Worm (Caenorhabditis elegans) whole organism, mixed stage, embryonic: Measurements from ENCODE around the gene eol-1.
A peak's percentile ranks its signal among the peaks of the same experiment; 100 is the strongest.

Source experiments
- M03D4.4 ChIP-seq: sonication (generic microtip); optimal IDR thresholded peaks from 2 replicates; lab custom pipeline; 2017; ENCODE audit warnings: mild to moderate bottlenecking, missing genetic modification characterization, missing compliant biosample characterization
- bed-3 ChIP-seq: fragments of 200-800 bp; sonication (Bioruptor generic); optimal IDR thresholded peaks from 3 replicates; lab custom pipeline; 2018; ENCODE audit warnings: mild to moderate bottlenecking, missing genetic modification characterization, moderate library complexity, missing compliant biosample characterization
- blmp-1 ChIP-seq: fragments of 150-350 bp; optimal IDR thresholded peaks from 2 replicates; lab custom pipeline; 2014; ENCODE audit warnings: missing biosample characterization, missing genetic modification characterization
- ceh-39 ChIP-seq: fragments of 150-350 bp; optimal IDR thresholded peaks from 2 replicates; lab custom pipeline; 2014; ENCODE audit warnings: missing biosample characterization, missing genetic modification characterization
- ceh-43 ChIP-seq: fragments of 200-800 bp; sonication (Bioruptor generic); optimal IDR thresholded peaks from 2 replicates; lab custom pipeline; 2018; ENCODE audit warnings: mild to moderate bottlenecking, missing genetic modification characterization, moderate library complexity, missing compliant biosample characterization
- ceh-83 ChIP-seq: fragments of 200-800 bp; sonication (Bioruptor generic); optimal IDR thresholded peaks from 2 replicates; lab custom pipeline; 2018; ENCODE audit warnings: mild to moderate bottlenecking, missing genetic modification characterization, missing compliant biosample characterization
- ces-1 ChIP-seq: fragments of 150-350 bp; optimal IDR thresholded peaks from 2 replicates; lab custom pipeline; 2014; ENCODE audit warnings: missing biosample characterization, missing genetic modification reagents, missing genetic modification characterization
- drap-1 ChIP-seq: fragments of 200-800 bp; sonication (Bioruptor generic); optimal IDR thresholded peaks from 3 replicates; lab custom pipeline; 2018; ENCODE audit warnings: mild to moderate bottlenecking, missing genetic modification characterization, missing compliant biosample characterization
- elt-1 ChIP-seq: sonication (generic microtip); optimal IDR thresholded peaks from 2 replicates; lab custom pipeline; 2017; ENCODE audit warnings: missing genetic modification characterization, mild to moderate bottlenecking, missing compliant biosample characterization, antibody characterized with exemption, moderate library complexity, borderline replicate concordance; ENCODE audit not compliant: insufficient read depth
- elt-3 ChIP-seq: fragments of 150-350 bp; optimal IDR thresholded peaks from 2 replicates; lab custom pipeline; 2014; ENCODE audit warnings: missing biosample characterization, missing genetic modification characterization
- flh-1 ChIP-seq: fragments of 200-800 bp; sonication (Bioruptor generic); optimal IDR thresholded peaks from 2 replicates; lab custom pipeline; 2018; ENCODE audit warnings: mild to moderate bottlenecking, missing genetic modification characterization, moderate library complexity, missing compliant biosample characterization
- ham-2 ChIP-seq: fragments of 200-800 bp; sonication (Bioruptor generic); optimal IDR thresholded peaks from 2 replicates; lab custom pipeline; 2018; ENCODE audit warnings: mild to moderate bottlenecking, missing genetic modification characterization, missing compliant biosample characterization
- hlh-1 ChIP-seq: fragments of 150-350 bp; optimal IDR thresholded peaks from 2 replicates; lab custom pipeline; 2014; ENCODE audit warnings: missing biosample characterization, missing genetic modification reagents, missing genetic modification characterization
- lin-13 ChIP-seq: fragments of 150-350 bp; optimal IDR thresholded peaks from 2 replicates; lab custom pipeline; 2014; ENCODE audit warnings: missing biosample characterization, missing genetic modification characterization
- lin-32 ChIP-seq: fragments of 200-800 bp; sonication (Bioruptor generic); optimal IDR thresholded peaks from 2 replicates; lab custom pipeline; 2018; ENCODE audit warnings: mild to moderate bottlenecking, missing genetic modification characterization, missing compliant biosample characterization
- lsy-2 ChIP-seq: fragments of 150-350 bp; optimal IDR thresholded peaks from 2 replicates; lab custom pipeline; 2014; ENCODE audit warnings: missing biosample characterization, missing genetic modification characterization
- mab-5 ChIP-seq: fragments of 150-350 bp; optimal IDR thresholded peaks from 2 replicates; lab custom pipeline; 2014; ENCODE audit warnings: missing biosample characterization, missing genetic modification characterization
- mep-1 ChIP-seq: fragments of 150-350 bp; optimal IDR thresholded peaks from 2 replicates; lab custom pipeline; 2017; ENCODE audit warnings: missing biosample characterization, missing genetic modification reagents, missing genetic modification characterization, inconsistent platforms
- mls-2 ChIP-seq: sonication (generic microtip); optimal IDR thresholded peaks from 2 replicates; lab custom pipeline; 2016; ENCODE audit warnings: mild to moderate bottlenecking, missing genetic modification characterization, moderate library complexity, missing compliant biosample characterization
- nhr-12 ChIP-seq: fragments of 150-350 bp; optimal IDR thresholded peaks from 2 replicates; lab custom pipeline; 2014; ENCODE audit warnings: missing biosample characterization, missing genetic modification characterization
- nhr-2 ChIP-seq: fragments of 150-350 bp; optimal IDR thresholded peaks from 2 replicates; lab custom pipeline; 2014; ENCODE audit warnings: missing biosample characterization, missing genetic modification characterization
- nhr-237 ChIP-seq: fragments of 150-350 bp; optimal IDR thresholded peaks from 2 replicates; lab custom pipeline; 2014; ENCODE audit warnings: missing biosample characterization, missing genetic modification characterization
- nhr-28 ChIP-seq: fragments of 150-350 bp; optimal IDR thresholded peaks from 2 replicates; lab custom pipeline; 2014; ENCODE audit warnings: missing biosample characterization, missing genetic modification characterization
- nhr-76 ChIP-seq: sonication (generic microtip); optimal IDR thresholded peaks from 2 replicates; lab custom pipeline; 2017; ENCODE audit warnings: missing biosample characterization, missing genetic modification characterization
- pha-4 ChIP-seq: fragments of 150-350 bp; optimal IDR thresholded peaks from 2 replicates; lab custom pipeline; 2018; ENCODE audit warnings: missing biosample characterization, missing genetic modification reagents, missing genetic modification characterization
- sem-2 ChIP-seq: fragments of 200-800 bp; sonication (Bioruptor generic); optimal IDR thresholded peaks from 2 replicates; lab custom pipeline; 2018; ENCODE audit warnings: mild to moderate bottlenecking, missing genetic modification characterization, missing compliant biosample characterization
- snpc-4 ChIP-seq: fragments of 150-350 bp; optimal IDR thresholded peaks from 2 replicates; lab custom pipeline; 2014; ENCODE audit warnings: missing biosample characterization, missing genetic modification characterization
- sptf-1 ChIP-seq: sonication (generic microtip); optimal IDR thresholded peaks from 2 replicates; lab custom pipeline; 2017; ENCODE audit warnings: mild to moderate bottlenecking, missing genetic modification characterization, moderate library complexity, missing compliant biosample characterization
- tbx-8 ChIP-seq: fragments of 200-800 bp; sonication (Bioruptor generic); optimal IDR thresholded peaks from 2 replicates; lab custom pipeline; 2018; ENCODE audit warnings: mild to moderate bottlenecking, missing genetic modification characterization, moderate library complexity, missing compliant biosample characterization
- unc-120 ChIP-seq: sonication (generic microtip); optimal IDR thresholded peaks from 2 replicates; lab custom pipeline; 2017; ENCODE audit warnings: missing genetic modification characterization, missing compliant biosample characterization; ENCODE audit not compliant: poor library complexity, severe bottlenecking
- unc-62 ChIP-seq: fragments of 150-350 bp; optimal IDR thresholded peaks from 2 replicates; lab custom pipeline; 2014; ENCODE audit warnings: missing biosample characterization, missing genetic modification reagents, missing genetic modification characterization

Gene eol-1

ce11 chrV:14013638-14014037, 32.9 kb upstream of the eol-1 start:
- no peak for TF ChIP-seq unc-62 (GFP tag; lab: Kevin White, UChicago)
- TF ChIP-seq M03D4.4 (tag; lab: Kevin White, UChicago), result no peak
- TF ChIP-seq mls-2, result no peak

DNA sequence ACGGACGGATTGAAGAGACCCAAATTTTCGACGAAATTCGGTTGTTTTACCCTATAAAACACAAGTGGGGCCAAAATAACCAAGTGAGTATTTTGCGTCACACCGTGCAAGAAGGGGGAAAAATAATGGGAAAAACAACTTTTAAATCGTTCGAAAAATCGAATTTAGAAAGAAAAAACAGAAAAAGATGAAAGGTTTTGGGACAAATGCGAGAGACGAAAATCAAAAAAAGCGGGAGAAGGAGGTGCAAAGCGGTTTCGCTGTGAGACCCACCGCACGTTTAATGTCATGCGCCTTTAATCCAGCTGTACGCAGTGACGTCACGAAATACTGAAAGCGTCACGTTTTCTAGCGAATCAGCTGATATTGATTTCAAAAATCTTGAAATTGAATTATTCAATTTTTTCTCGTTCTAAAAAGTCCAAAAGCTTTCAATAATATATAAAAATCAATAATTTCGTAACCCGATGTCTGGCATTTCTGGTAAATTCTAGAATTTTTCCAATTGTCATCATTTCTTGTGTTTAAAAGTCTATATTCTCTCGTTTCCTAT, 31.4 kb upstream of the eol-1 start, which contains the start of the genes ddx-17 and aip-1:
Gene ddx-17 (minus strand): TSS at position 51 of the 553 bp plus-strand sequence.
Gene aip-1 (plus strand): TSS at position 332 of the 553 bp plus-strand sequence.
- no peak for TF ChIP-seq sptf-1 (tag; lab: Kevin White, UChicago)
- TF ChIP-seq ceh-39 (tag; lab: Kevin White, UChicago), result peak; percentile 40
- TF ChIP-seq hlh-1 (tag; lab: Kevin White, UChicago), result no peak
- no peak for TF ChIP-seq elt-1
- peak; percentile 53 for TF ChIP-seq ces-1 (GFP tag; lab: Kevin White, UChicago)
- no peak for TF ChIP-seq nhr-12 (tag; lab: Kevin White, UChicago)
- TF ChIP-seq mep-1 (tag; lab: Kevin White, UChicago), result peak; percentile 70
- TF ChIP-seq bed-3 (GFP tag; lab: Kevin White, UChicago), result no peak
- peak; percentile 24 for TF ChIP-seq pha-4 (tag; lab: Kevin White, UChicago)
- no peak for TF ChIP-seq ceh-83 (GFP tag; lab: Kevin White, UChicago)
- TF ChIP-seq elt-3, result no peak
- TF ChIP-seq lin-32 (GFP tag; lab: Kevin White, UChicago), result no peak
- TF ChIP-seq nhr-237 (tag; lab: Kevin White, UChicago), result peak; percentile 42
- no peak for TF ChIP-seq mab-5 (tag; lab: Kevin White, UChicago)
- no peak for TF ChIP-seq nhr-28
- no peak for TF ChIP-seq blmp-1
- peak; percentile 59 for TF ChIP-seq lin-13 (tag; lab: Kevin White, UChicago)
- no peak for TF ChIP-seq tbx-8 (GFP tag; lab: Kevin White, UChicago)
- no peak for TF ChIP-seq ceh-43 (GFP tag; lab: Kevin White, UChicago)
- peak; percentile 50 for TF ChIP-seq lsy-2 (tag; lab: Kevin White, UChicago)
- no peak for TF ChIP-seq unc-62 (GFP tag; lab: Kevin White, UChicago)
- TF ChIP-seq snpc-4 (tag; lab: Kevin White, UChicago), result no peak
- TF ChIP-seq ham-2 (GFP tag; lab: Kevin White, UChicago), result no peak
- TF ChIP-seq, all 35 proteins: peak for 7

DNA sequence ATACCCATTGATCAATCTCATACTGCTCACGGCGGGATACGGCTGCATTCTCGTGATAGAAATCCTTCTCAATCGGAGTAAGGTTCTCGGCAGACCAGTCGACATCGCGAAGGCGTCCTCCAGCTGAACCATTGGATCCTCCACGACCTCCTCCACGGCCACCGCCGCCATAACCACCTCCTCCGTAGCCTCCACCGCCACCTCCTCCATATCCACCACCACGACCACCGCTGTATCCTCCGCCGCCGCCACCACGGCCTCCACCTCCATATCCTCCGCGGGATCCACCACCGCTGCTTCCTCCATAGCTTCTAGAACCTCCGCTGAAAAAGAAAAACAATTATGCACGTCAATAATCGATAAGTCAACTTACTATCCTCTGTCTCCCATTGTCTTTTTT, 30.7 kb upstream of the eol-1 start:
- TF ChIP-seq sem-2 (GFP tag; lab: Kevin White, UChicago) (peak; percentile 13), mab-5 (tag; lab: Kevin White, UChicago) (no peak), snpc-4 (tag; lab: Kevin White, UChicago) (no peak), nhr-12 (tag; lab: Kevin White, UChicago) (no peak)

DNA sequence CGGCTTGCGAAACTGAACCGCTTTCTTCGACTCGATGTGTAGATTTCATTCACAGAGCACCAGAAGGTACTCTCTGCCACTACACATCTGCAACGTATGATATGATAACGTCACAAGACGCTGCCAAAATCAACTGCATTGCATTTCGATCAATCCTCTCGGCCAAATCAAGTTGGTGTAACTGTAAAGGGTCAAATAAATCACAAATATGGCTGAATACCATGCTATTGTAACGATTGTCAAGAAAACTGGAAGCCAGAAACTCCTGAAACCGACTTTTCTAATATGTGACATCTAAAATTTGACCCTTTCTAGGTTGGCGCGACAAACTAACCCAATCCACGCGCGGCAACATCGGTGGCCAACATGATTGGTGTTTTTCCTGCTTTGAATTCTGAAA, 29.3 kb upstream of the eol-1 start:
- TF ChIP-seq nhr-28, result no peak
- TF ChIP-seq lin-32 (GFP tag; lab: Kevin White, UChicago), result no peak
- no peak for TF ChIP-seq ceh-39 (tag; lab: Kevin White, UChicago)
- TF ChIP-seq lin-13 (tag; lab: Kevin White, UChicago), result no peak
- TF ChIP-seq nhr-76 (tag; lab: Kevin White, UChicago), result no peak
- TF ChIP-seq M03D4.4 (tag; lab: Kevin White, UChicago), result no peak
- no peak for TF ChIP-seq ceh-83 (GFP tag; lab: Kevin White, UChicago)
- no peak for TF ChIP-seq elt-1
- TF ChIP-seq pha-4 (tag; lab: Kevin White, UChicago), result no peak
- TF ChIP-seq bed-3 (GFP tag; lab: Kevin White, UChicago), result no peak
- no peak for TF ChIP-seq sem-2 (GFP tag; lab: Kevin White, UChicago)
- TF ChIP-seq nhr-2 (tag; lab: Kevin White, UChicago), result no peak
- no peak for TF ChIP-seq flh-1
- no peak for TF ChIP-seq drap-1 (GFP tag; lab: Kevin White, UChicago)
- no peak for TF ChIP-seq unc-62 (GFP tag; lab: Kevin White, UChicago)
- no peak for TF ChIP-seq tbx-8 (GFP tag; lab: Kevin White, UChicago)
- TF ChIP-seq unc-120 (tag; lab: Kevin White, UChicago), result no peak
- no peak for TF ChIP-seq nhr-12 (tag; lab: Kevin White, UChicago)
- no peak for TF ChIP-seq lsy-2 (tag; lab: Kevin White, UChicago)
- TF ChIP-seq ham-2 (GFP tag; lab: Kevin White, UChicago), result no peak
- TF ChIP-seq, all 35 proteins: peak for 0
